Fruit fly (Drosophila melanogaster) whole organism, embryonic: ENCODE results near the gene Rbfox1.

ENCODE experiments used
- ATbp ChIP-seq: fragments of 200-800 bp; sonication (Bioruptor generic); optimal IDR thresholded peaks from 2 replicates; lab custom pipeline; 2017; ENCODE audit warnings: missing biosample characterization, mild to moderate bottlenecking, missing genetic modification characterization, missing genetic modification reagents
- CG1024 ChIP-seq: fragments of 200-800 bp; sonication (Bioruptor generic); IDR thresholded peaks from 2 replicates; pipeline ENCODE4 v1.3.6; 2022; ENCODE audit warnings: missing biosample characterization, missing genetic modification characterization
- CG10654 ChIP-seq: fragments of 200-800 bp; sonication (Bioruptor generic); optimal IDR thresholded peaks from 2 replicates; lab custom pipeline; 2016; ENCODE audit warnings: missing biosample characterization, missing genetic modification characterization
- CG12104 ChIP-seq: fragments of 200-800 bp; sonication (Bioruptor generic); optimal IDR thresholded peaks from 3 replicates; lab custom pipeline; 2016; ENCODE audit warnings: missing biosample characterization, missing genetic modification characterization
- CG12744 ChIP-seq: fragments of 200-800 bp; sonication (Bioruptor generic); optimal IDR thresholded peaks from 2 replicates; lab custom pipeline; 2016; ENCODE audit warnings: missing biosample characterization, missing genetic modification characterization
- CG14441 ChIP-seq: fragments of 200-800 bp; sonication (Bioruptor generic); IDR thresholded peaks from 2 replicates; pipeline ENCODE4 v1.3.6; 2022; ENCODE audit warnings: missing biosample characterization, missing genetic modification characterization
- CG15696 ChIP-seq: fragments of 200-800 bp; sonication (Bioruptor generic); optimal IDR thresholded peaks from 2 replicates; lab custom pipeline; 2019; ENCODE audit warnings: missing biosample characterization, mild to moderate bottlenecking, missing genetic modification characterization, moderate library complexity
- CG17359 ChIP-seq: fragments of 200-800 bp; sonication (Bioruptor generic); optimal IDR thresholded peaks from 3 replicates; lab custom pipeline; 2018; ENCODE audit warnings: missing biosample characterization, mild to moderate bottlenecking, missing genetic modification characterization, moderate library complexity
- CG17612 ChIP-seq: fragments of 200-800 bp; sonication (Bioruptor generic); IDR thresholded peaks from 2 replicates; pipeline ENCODE4 v1.3.6; 2022; ENCODE audit warnings: missing biosample characterization, missing genetic modification characterization
- CG17829 ChIP-seq: fragments of 200-800 bp; optimal IDR thresholded peaks from 2 replicates; lab custom pipeline; 2019; ENCODE audit warnings: missing biosample characterization, mild to moderate bottlenecking, missing genetic modification characterization, moderate library complexity
- CG32772 ChIP-seq: fragments of 200-800 bp; sonication (Bioruptor generic); IDR thresholded peaks from 2 replicates; pipeline ENCODE4 v1.3.6; 2022; ENCODE audit warnings: missing biosample characterization, missing genetic modification characterization
- CG42726 ChIP-seq: fragments of 200-800 bp; sonication (Bioruptor generic); IDR thresholded peaks from 2 replicates; pipeline ENCODE4 v1.3.6; 2022; ENCODE audit warnings: missing biosample characterization, missing genetic modification characterization; ENCODE audit not compliant: partially characterized antibody
- CG4360 ChIP-seq: fragments of 200-800 bp; sonication (Bioruptor generic); IDR thresholded peaks from 2 replicates; pipeline ENCODE4 v1.3.6; 2022; ENCODE audit warnings: missing biosample characterization, missing genetic modification characterization
- CG43689 ChIP-seq: fragments of 200-800 bp; sonication (Bioruptor generic); IDR thresholded peaks from 2 replicates; pipeline ENCODE4 v1.3.6; 2022; ENCODE audit warnings: missing biosample characterization, missing genetic modification characterization
- CG6175 ChIP-seq: fragments of 200-800 bp; sonication (Bioruptor generic); IDR thresholded peaks from 3 replicates; pipeline ENCODE4 v1.3.6; 2022; ENCODE audit warnings: missing biosample characterization, missing genetic modification characterization
- CG6689 ChIP-seq: fragments of 200-800 bp; sonication (Bioruptor generic); IDR thresholded peaks from 2 replicates; pipeline ENCODE4 v1.3.6; 2022; ENCODE audit warnings: missing biosample characterization, missing genetic modification characterization
- CG6791 ChIP-seq: fragments of 200-800 bp; sonication (Bioruptor generic); IDR thresholded peaks from 3 replicates; pipeline ENCODE4 v1.3.6; 2022; ENCODE audit warnings: missing biosample characterization, missing genetic modification characterization; ENCODE audit not compliant: partially characterized antibody
- CG6813 ChIP-seq: fragments of 200-800 bp; sonication (Bioruptor generic); optimal IDR thresholded peaks from 2 replicates; lab custom pipeline; 2017; ENCODE audit warnings: missing biosample characterization, missing genetic modification characterization, mild to moderate bottlenecking, moderate library complexity, missing genetic modification reagents
- CG8281 ChIP-seq: fragments of 200-800 bp; sonication (Bioruptor generic); optimal IDR thresholded peaks from 2 replicates; lab custom pipeline; 2018; ENCODE audit warnings: missing biosample characterization, mild to moderate bottlenecking, missing genetic modification characterization, moderate library complexity
- CG8388 ChIP-seq: fragments of 200-800 bp; sonication (Bioruptor generic); optimal IDR thresholded peaks from 2 replicates; lab custom pipeline; 2019; ENCODE audit warnings: missing biosample characterization, mild to moderate bottlenecking, missing genetic modification characterization, moderate library complexity
- CG8478 ChIP-seq: fragments of >200 bp; optimal IDR thresholded peaks from 2 replicates; lab custom pipeline; 2018
- CG9215 ChIP-seq: fragments of 200-800 bp; sonication (Bioruptor generic); IDR thresholded peaks from 2 replicates; pipeline ENCODE4 v1.3.6; 2022; ENCODE audit warnings: missing biosample characterization, missing genetic modification characterization
- CG9609 ChIP-seq: fragments of 200-800 bp; sonication (Bioruptor generic); optimal IDR thresholded peaks from 3 replicates; lab custom pipeline; 2016; ENCODE audit warnings: missing biosample characterization, missing genetic modification characterization
- CG9817 ChIP-seq: fragments of 200-800 bp; sonication (Bioruptor generic); optimal IDR thresholded peaks from 2 replicates; lab custom pipeline; 2018; ENCODE audit warnings: missing biosample characterization, mild to moderate bottlenecking, missing genetic modification characterization, moderate library complexity
- CG9876 ChIP-seq: fragments of 200-800 bp; sonication (Bioruptor generic); optimal IDR thresholded peaks from 2 replicates; lab custom pipeline; 2016; ENCODE audit warnings: missing biosample characterization, missing genetic modification characterization
- Dll ChIP-seq: fragments of 200-800 bp; sonication (Bioruptor generic); IDR thresholded peaks from 4 replicates; pipeline ENCODE4 v1.3.6; 2022; ENCODE audit warnings: missing biosample characterization, missing genetic modification characterization; ENCODE audit not compliant: partially characterized antibody
- Drgx ChIP-seq: fragments of 200-800 bp; sonication (Bioruptor generic); IDR thresholded peaks from 2 replicates; pipeline ENCODE4 v1.3.6; 2022; ENCODE audit warnings: missing biosample characterization, missing genetic modification characterization
- Ets65A ChIP-seq: fragments of 200-800 bp; sonication (Bioruptor generic); peaks from one replicate; lab custom pipeline; 2016; ENCODE audit warnings: missing biosample characterization, missing genetic modification characterization
- Ets97D ChIP-seq: fragments of 200-800 bp; sonication (Bioruptor generic); optimal IDR thresholded peaks from 3 replicates; lab custom pipeline; 2016; ENCODE audit warnings: missing biosample characterization, missing genetic modification characterization
- GATAe ChIP-seq: fragments of 200-800 bp; sonication (Bioruptor generic); conservative IDR thresholded peaks from 2 replicates; pipeline ENCODE4 v1.3.6; 2022; ENCODE audit warnings: missing biosample characterization, missing genetic modification characterization
- Hand ChIP-seq: fragments of 200-800 bp; sonication (Bioruptor generic); optimal IDR thresholded peaks from 2 replicates; lab custom pipeline; 2017; ENCODE audit warnings: mild to moderate bottlenecking, missing biosample characterization, missing genetic modification reagents, missing genetic modification characterization
- Hmr ChIP-seq: fragments of 200-800 bp; sonication (Bioruptor generic); optimal IDR thresholded peaks from 3 replicates; lab custom pipeline; 2017; ENCODE audit warnings: mild to moderate bottlenecking, missing biosample characterization, missing genetic modification reagents, missing genetic modification characterization
- Lpt ChIP-seq: fragments of >200 bp; optimal IDR thresholded peaks from 2 replicates; lab custom pipeline; 2018; ENCODE audit warnings: missing biosample characterization, missing genetic modification characterization
- Opbp ChIP-seq: fragments of 200-800 bp; sonication (Bioruptor generic); IDR thresholded peaks from 3 replicates; pipeline ENCODE4 v1.3.6; 2022; ENCODE audit warnings: missing biosample characterization, missing genetic modification characterization; ENCODE audit not compliant: partially characterized antibody
- Poxn ChIP-seq: fragments of 200-800 bp; sonication (Bioruptor generic); IDR thresholded peaks from 2 replicates; pipeline ENCODE4 v1.3.6; 2022; ENCODE audit warnings: missing biosample characterization, missing genetic modification characterization
- Ravus ChIP-seq: fragments of 200-800 bp; sonication (Bioruptor generic); IDR thresholded peaks from 2 replicates; pipeline ENCODE4 v1.3.6; 2022; ENCODE audit warnings: missing biosample characterization, missing genetic modification characterization
- Rx ChIP-seq: fragments of 200-800 bp; sonication (Bioruptor generic); IDR thresholded peaks from 2 replicates; pipeline ENCODE4 v1.3.6; 2022; ENCODE audit warnings: missing biosample characterization, missing genetic modification characterization
- Sox100B ChIP-seq: fragments of 200-800 bp; sonication (Bioruptor generic); optimal IDR thresholded peaks from 3 replicates; lab custom pipeline; 2018; ENCODE audit warnings: missing biosample characterization, mild to moderate bottlenecking, missing genetic modification characterization
- Tbp ChIP-seq: fragments of >200 bp; optimal IDR thresholded peaks from 2 replicates; lab custom pipeline; 2018; ENCODE audit warnings: missing biosample characterization, missing genetic modification characterization
- YL-1 ChIP-seq: fragments of 200-800 bp; sonication (Bioruptor generic); optimal IDR thresholded peaks from 3 replicates; lab custom pipeline; 2017; ENCODE audit warnings: missing biosample characterization, mild to moderate bottlenecking, missing genetic modification characterization
- aop ChIP-seq: fragments of 200-800 bp; sonication (Bioruptor generic); IDR thresholded peaks from 2 replicates; pipeline ENCODE4 v1.3.6; 2022; ENCODE audit warnings: missing biosample characterization, missing genetic modification characterization
- ato ChIP-seq: fragments of 200-800 bp; sonication (Bioruptor generic); IDR thresholded peaks from 2 replicates; pipeline ENCODE4 v1.3.6; 2022; ENCODE audit warnings: missing biosample characterization, missing genetic modification characterization; ENCODE audit not compliant: partially characterized antibody
- br ChIP-seq: fragments of >200 bp; optimal IDR thresholded peaks from 2 replicates; lab custom pipeline; 2017
- caup ChIP-seq: fragments of 200-800 bp; sonication (Bioruptor generic); optimal IDR thresholded peaks from 3 replicates; lab custom pipeline; 2017; ENCODE audit warnings: missing biosample characterization, mild to moderate bottlenecking, missing genetic modification characterization, moderate library complexity; ENCODE audit not compliant: severe bottlenecking
- ftz-f1 ChIP-seq: fragments of 200-800 bp; sonication (Bioruptor generic); optimal IDR thresholded peaks from 2 replicates; lab custom pipeline; 2016; ENCODE audit warnings: missing biosample characterization, missing genetic modification characterization
- ind ChIP-seq: fragments of 200-800 bp; sonication (Bioruptor generic); optimal IDR thresholded peaks from 3 replicates; lab custom pipeline; 2016; ENCODE audit warnings: missing biosample characterization, missing genetic modification characterization
- kni ChIP-seq: fragments of 200-800 bp; sonication (Bioruptor generic); optimal IDR thresholded peaks from 3 replicates; lab custom pipeline; 2017; ENCODE audit warnings: mild to moderate bottlenecking, missing biosample characterization, missing genetic modification reagents, missing genetic modification characterization
- pb ChIP-seq: fragments of 200-800 bp; sonication (Bioruptor generic); optimal IDR thresholded peaks from 3 replicates; lab custom pipeline; 2016; ENCODE audit warnings: missing biosample characterization, missing genetic modification characterization
- peb ChIP-seq: fragments of 200-800 bp; sonication (Bioruptor generic); IDR thresholded peaks from 2 replicates; pipeline ENCODE4 v1.3.6; 2022; ENCODE audit warnings: missing biosample characterization, missing genetic modification characterization
- ro ChIP-seq: fragments of 200-800 bp; sonication (Bioruptor generic); IDR thresholded peaks from 2 replicates; pipeline ENCODE4 v1.3.6; 2022; ENCODE audit warnings: missing biosample characterization, missing genetic modification characterization
- sens-2 ChIP-seq: fragments of 200-800 bp; sonication (Bioruptor generic); IDR thresholded peaks from 2 replicates; pipeline ENCODE4 v1.3.6; 2022; ENCODE audit warnings: missing biosample characterization, missing genetic modification characterization
- so ChIP-seq: fragments of 200-800 bp; sonication (Bioruptor generic); IDR thresholded peaks from 3 replicates; pipeline ENCODE4 v1.3.6; 2022; ENCODE audit warnings: missing biosample characterization, missing genetic modification characterization
- zf30C ChIP-seq: fragments of 200-800 bp; sonication (Bioruptor generic); optimal IDR thresholded peaks from 3 replicates; lab custom pipeline; 2018; ENCODE audit warnings: missing biosample characterization, mild to moderate bottlenecking, missing genetic modification characterization

The Rbfox1 gene

DNA sequence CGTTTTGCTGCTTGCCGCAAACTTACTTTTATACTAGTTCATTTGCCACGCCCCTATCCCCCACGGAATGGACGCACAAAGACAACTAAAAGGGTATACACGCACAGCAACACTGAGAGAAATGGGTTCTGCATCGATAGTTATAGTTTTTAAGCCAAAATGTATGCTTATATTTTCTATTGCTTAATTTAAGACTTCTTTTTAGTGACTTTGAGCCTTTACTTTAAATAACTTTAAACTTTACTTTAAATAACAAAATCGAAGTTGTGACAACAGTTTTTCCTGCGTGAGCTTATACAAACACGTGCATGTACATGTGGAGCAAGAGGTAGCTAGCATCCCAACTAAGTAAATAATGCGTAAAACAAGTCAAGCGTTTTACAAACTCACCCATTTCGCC is 1.3 kb downstream of the Rbfox1 start (continued):
- TF ChIP-seq zf30C (GFP tag; lab: Kevin White, UChicago) = no peak
- TF ChIP-seq ftz-f1 (GFP tag; lab: Kevin White, UChicago) = no peak
- no peak for TF ChIP-seq CG6175 (GFP tag; lab: Robert Waterston, UW)
- TF ChIP-seq peb (GFP tag; lab: Robert Waterston, UW) = no peak
- no peak for TF ChIP-seq Tbp (GFP tag; lab: Kevin White, UChicago)
- no peak for TF ChIP-seq sens-2 (GFP tag; lab: Robert Waterston, UW)
- TF ChIP-seq CG10654 (GFP tag; lab: Kevin White, UChicago) = no peak
- no peak for TF ChIP-seq so (GFP tag; lab: Robert Waterston, UW)
- TF ChIP-seq CG32772 = no peak
- TF ChIP-seq Hmr (GFP tag; lab: Kevin White, UChicago) = peak; percentile 49
- TF ChIP-seq Dll (GFP tag; lab: Robert Waterston, UW) = no peak
- TF ChIP-seq Ravus = no peak
- no peak for TF ChIP-seq CG9609 (GFP tag; lab: Kevin White, UChicago)
- no peak for TF ChIP-seq ato (GFP tag; lab: Robert Waterston, UW)
- TF ChIP-seq Poxn (GFP tag; lab: Robert Waterston, UW) = no peak
- TF ChIP-seq ro (GFP tag; lab: Robert Waterston, UW) = no peak
- TF ChIP-seq CG17359 (tag; lab: Kevin White, UChicago) = peak; percentile 42
- TF ChIP-seq ind (GFP tag; lab: Kevin White, UChicago) = peak; percentile 14
- no peak for TF ChIP-seq CG42726 (GFP tag; lab: Robert Waterston, UW)
- no peak; the same call in 1 of the 2 replicates for TF ChIP-seq CG6689
- no peak for TF ChIP-seq CG9817 (tag; lab: Kevin White, UChicago)
- peak; percentile 5 for TF ChIP-seq CG8281 (tag; lab: Kevin White, UChicago)
- no peak for TF ChIP-seq YL-1
- TF ChIP-seq aop (GFP tag; lab: Robert Waterston, UW) = no peak
- TF ChIP-seq Ets65A (GFP tag; lab: Kevin White, UChicago) = peak; percentile 89
- TF ChIP-seq CG4360 (GFP tag; lab: Robert Waterston, UW) = no peak
- no peak for TF ChIP-seq Drgx (GFP tag; lab: Robert Waterston, UW)
- TF ChIP-seq Lpt (GFP tag; lab: Kevin White, UChicago) = no peak
- TF ChIP-seq CG1024 (GFP tag; lab: Robert Waterston, UW) = no peak
- TF ChIP-seq ATbp = no peak
- no peak for TF ChIP-seq CG9876 (GFP tag; lab: Kevin White, UChicago)
- no peak for TF ChIP-seq CG15696
- peak; percentile 2 for TF ChIP-seq Hand
- no peak for TF ChIP-seq CG43689
- no peak for TF ChIP-seq CG8478
- TF ChIP-seq caup = peak; percentile 15
- TF ChIP-seq CG6791 (GFP tag; lab: Robert Waterston, UW) = no peak
- no peak for TF ChIP-seq Rx (GFP tag; lab: Robert Waterston, UW)
- no peak for TF ChIP-seq Sox100B (GFP tag; lab: Kevin White, UChicago)
- TF ChIP-seq Ets97D (GFP tag; lab: Kevin White, UChicago) = no peak
- TF ChIP-seq GATAe = no peak
- no peak for TF ChIP-seq br (lab: Kevin White, UChicago)
- no peak for TF ChIP-seq CG17829 (tag; lab: Kevin White, UChicago)
- no peak for TF ChIP-seq CG9215 (GFP tag; lab: Robert Waterston, UW)
- TF ChIP-seq kni (GFP tag; lab: Kevin White, UChicago) = no peak
- TF ChIP-seq CG12744 (GFP tag; lab: Kevin White, UChicago) = no peak
- no peak for TF ChIP-seq pb
- no peak for TF ChIP-seq CG6813
- TF ChIP-seq CG12104 (GFP tag; lab: Kevin White, UChicago) = no peak
- no peak for TF ChIP-seq Opbp
- TF ChIP-seq CG17612 = no peak
- TF ChIP-seq CG14441 = no peak
- TF ChIP-seq CG8388 = no peak
